Worm (Caenorhabditis elegans) whole organism, early embryonic: Measurements from ENCODE around the gene dss-1.

Experiments
- aly-1 ChIP-seq: sonication (generic microtip); optimal IDR thresholded peaks from 2 replicates; lab custom pipeline; 2016; ENCODE audit warnings: missing genetic modification characterization, missing compliant biosample characterization
- ama-1 ChIP-seq: fragments of 150-350 bp; optimal IDR thresholded peaks from 2 replicates; lab custom pipeline; 2014
- ceh-13 ChIP-seq: fragments of 200-800 bp; sonication (Bioruptor generic); optimal IDR thresholded peaks from 2 replicates; lab custom pipeline; 2018; ENCODE audit warnings: mild to moderate bottlenecking, missing genetic modification characterization, missing compliant biosample characterization
- hmg-4 ChIP-seq: fragments of 200-800 bp; sonication (Bioruptor generic); optimal IDR thresholded peaks from 2 replicates; lab custom pipeline; 2018; ENCODE audit warnings: mild to moderate bottlenecking, missing genetic modification characterization, missing compliant biosample characterization
- hnd-1 ChIP-seq: sonication (generic microtip); optimal IDR thresholded peaks from 2 replicates; lab custom pipeline; 2016; ENCODE audit warnings: missing genetic modification characterization, missing compliant biosample characterization
- tbx-37 ChIP-seq: fragments of 200-800 bp; sonication (Bioruptor generic); conservative IDR thresholded peaks from 2 replicates; pipeline ENCODE4 v1.3.6; 2022; ENCODE audit warnings: missing genetic modification reagents, missing genetic modification characterization, missing compliant biosample characterization

ce11 chrIII:1181756-1182155 lies 14.3 kb downstream of the dss-1 start, which contains the start of gene nspg-8:
- TF ChIP-seq ama-1 (lab: Kevin White, UChicago) = no peak
- TF ChIP-seq hmg-4 (GFP tag; lab: Kevin White, UChicago) = no peak
- no peak for TF ChIP-seq ceh-13
- TF ChIP-seq aly-1 (tag; lab: Kevin White, UChicago) = no peak
- no peak for TF ChIP-seq tbx-37 (GFP tag; lab: Robert Waterston, UW)
- no peak for TF ChIP-seq hnd-1 (tag; lab: Kevin White, UChicago)
